Fruit fly (Drosophila melanogaster): ENCODE measurements around the gene CG46339.
A peak's percentile ranks its signal among the peaks of the same experiment; 100 is the strongest.

- TF ChIP-seq Meics (GFP tag; optimal IDR thresholded peaks at IDR 0.05) (peak; percentile 28), Dp (GFP tag; optimal IDR thresholded peaks at IDR 0.05) (no peak), gsb-n (tag; optimal IDR thresholded peaks at IDR 0.05) (no peak), CG8765 (GFP tag; IDR thresholded peaks at IDR 0.05) (no peak), CG11398 (GFP tag; optimal IDR thresholded peaks at IDR 0.05) (no peak), Sox102F (GFP tag; optimal IDR thresholded peaks at IDR 0.05) (peak; percentile 61), chif (GFP tag; optimal IDR thresholded peaks at IDR 0.05) (no peak), slou (GFP tag; optimal IDR thresholded peaks at IDR 0.05) (no peak), CG4854 (GFP tag; optimal IDR thresholded peaks at IDR 0.05) (no peak)
Observed at dm6 chr3R:26892764-26893163, 22.8 kb upstream of the CG46339 start.
